Worm (Caenorhabditis elegans) whole organism, L2 larva: ENCODE measurements around the gene pmt-1.

Experiments used
- ZK546.5 ChIP-seq: sonication (generic microtip); optimal IDR thresholded peaks from 2 replicates; lab custom pipeline; 2017; ENCODE audit warnings: missing biosample characterization, missing genetic modification characterization
- lin-11 ChIP-seq: fragments of 150-350 bp; sonication (generic microtip); optimal IDR thresholded peaks from 2 replicates; lab custom pipeline; 2014; ENCODE audit warnings: missing biosample characterization, missing genetic modification characterization, inconsistent platforms, mixed read lengths
- lin-13 ChIP-seq: fragments of 150-350 bp; optimal IDR thresholded peaks from 2 replicates; lab custom pipeline; 2014; ENCODE audit warnings: missing biosample characterization, missing genetic modification reagents, missing genetic modification characterization
- lsy-2 ChIP-seq, 2 experiments: fragments of 150-350 bp in 1 of 2; sonication (generic microtip) in 1 of 2; optimal IDR thresholded peaks; 2 replicates each; lab custom pipeline; 2014 to 2017; ENCODE audit warnings: missing biosample characterization in 2 of 2, missing genetic modification characterization in 2 of 2
- mbf-1 ChIP-seq: sonication (generic microtip); optimal IDR thresholded peaks from 2 replicates; lab custom pipeline; 2017; ENCODE audit warnings: missing biosample characterization, missing genetic modification characterization
- nhr-10 ChIP-seq: sonication (generic microtip); optimal IDR thresholded peaks from 2 replicates; lab custom pipeline; 2017; ENCODE audit warnings: missing biosample characterization, missing genetic modification characterization
- nhr-25 ChIP-seq: fragments of 150-350 bp; sonication (generic microtip); optimal IDR thresholded peaks from 3 replicates; lab custom pipeline; 2014; ENCODE audit warnings: missing biosample characterization, missing genetic modification characterization
- peb-1 ChIP-seq: fragments of 150-350 bp; optimal IDR thresholded peaks from 2 replicates; lab custom pipeline; 2014; ENCODE audit warnings: missing biosample characterization, missing genetic modification characterization
- skn-1 ChIP-seq: sonication (generic microtip); optimal IDR thresholded peaks from 2 replicates; lab custom pipeline; 2017; ENCODE audit warnings: missing biosample characterization, missing genetic modification characterization
- snpc-4 ChIP-seq: fragments of 150-350 bp; optimal IDR thresholded peaks from 2 replicates; lab custom pipeline; 2014; ENCODE audit warnings: missing biosample characterization, missing genetic modification characterization
- zag-1 ChIP-seq: fragments of 150-350 bp; optimal IDR thresholded peaks from 2 replicates; lab custom pipeline; 2014; ENCODE audit warnings: missing biosample characterization, missing genetic modification characterization
- ztf-11 ChIP-seq: sonication (generic microtip); optimal IDR thresholded peaks from 2 replicates; lab custom pipeline; 2017; ENCODE audit warnings: missing biosample characterization, missing genetic modification characterization

ce11 chrII:5307203-5307602 is 24.9 kb upstream of the pmt-1 start:
- TF ChIP-seq ZK546.5 (tag; lab: Kevin White, UChicago) (no peak), peb-1 (no peak), ztf-11 (tag; lab: Kevin White, UChicago) (no peak), lin-11 (tag; lab: Kevin White, UChicago) (no peak), lsy-2 (tag; optimal IDR thresholded peaks at IDR 0.05; lab: Kevin White, UChicago) (no peak), snpc-4 (tag; lab: Kevin White, UChicago) (no peak), nhr-25 (tag; lab: Kevin White, UChicago) (no peak), zag-1 (tag; lab: Kevin White, UChicago) (no peak), skn-1 (no peak), nhr-10 (no peak), lin-13 (GFP tag; lab: Kevin White, UChicago) (no peak), mbf-1 (tag; lab: Kevin White, UChicago) (no peak)
